Worm (Caenorhabditis elegans) whole organism, L1 larva: ENCODE data around the gene arp-11.

Experiments used
- ama-1 ChIP-seq: fragments of 150-350 bp; optimal IDR thresholded peaks from 2 replicates; lab custom pipeline; 2014
- blmp-1 ChIP-seq: fragments of 150-350 bp; optimal IDR thresholded peaks from 2 replicates; lab custom pipeline; 2014; ENCODE audit warnings: missing biosample characterization, missing genetic modification characterization
- elt-3 ChIP-seq, 6 experiments: fragments of 150-350 bp in 1 of 6; sonication (generic microtip); optimal IDR thresholded peaks; 2 replicates each; lab custom pipeline; 2017 to 2018; ENCODE audit warnings: missing biosample characterization in 6 of 6, missing genetic modification characterization in 6 of 6, inconsistent platforms in 1 of 6
- lsy-2 ChIP-seq, 2 experiments: fragments of 150-350 bp; optimal IDR thresholded peaks; 2 replicates each; lab custom pipeline; 2014; ENCODE audit warnings: missing biosample characterization in 2 of 2, missing genetic modification characterization in 2 of 2
- nhr-19 ChIP-seq: fragments of 200-800 bp; sonication (Bioruptor generic); conservative IDR thresholded peaks from 2 replicates; pipeline ENCODE4 v1.3.6; 2022; ENCODE audit warnings: missing genetic modification characterization, missing compliant biosample characterization
- nhr-28 ChIP-seq: fragments of 150-350 bp; optimal IDR thresholded peaks from 2 replicates; lab custom pipeline; 2014; ENCODE audit warnings: missing biosample characterization, missing genetic modification characterization
- skn-1 ChIP-seq: fragments of 150-350 bp; optimal IDR thresholded peaks from 2 replicates; lab custom pipeline; 2014; ENCODE audit warnings: missing biosample characterization, missing genetic modification characterization
- snpc-4 ChIP-seq: fragments of 150-350 bp; optimal IDR thresholded peaks from 2 replicates; lab custom pipeline; 2014; ENCODE audit warnings: missing biosample characterization, missing genetic modification characterization
- sptf-1 ChIP-seq: fragments of 150-350 bp; optimal IDR thresholded peaks from 2 replicates; lab custom pipeline; 2014; ENCODE audit warnings: missing biosample characterization, missing genetic modification characterization
- unc-62 ChIP-seq: fragments of 150-350 bp; optimal IDR thresholded peaks from 2 replicates; lab custom pipeline; 2014; ENCODE audit warnings: missing biosample characterization, missing genetic modification reagents, missing genetic modification characterization
- xbp-1 ChIP-seq: sonication (generic microtip); optimal IDR thresholded peaks from 2 replicates; lab custom pipeline; 2016; ENCODE audit warnings: missing genetic modification characterization, missing compliant biosample characterization

DNA sequence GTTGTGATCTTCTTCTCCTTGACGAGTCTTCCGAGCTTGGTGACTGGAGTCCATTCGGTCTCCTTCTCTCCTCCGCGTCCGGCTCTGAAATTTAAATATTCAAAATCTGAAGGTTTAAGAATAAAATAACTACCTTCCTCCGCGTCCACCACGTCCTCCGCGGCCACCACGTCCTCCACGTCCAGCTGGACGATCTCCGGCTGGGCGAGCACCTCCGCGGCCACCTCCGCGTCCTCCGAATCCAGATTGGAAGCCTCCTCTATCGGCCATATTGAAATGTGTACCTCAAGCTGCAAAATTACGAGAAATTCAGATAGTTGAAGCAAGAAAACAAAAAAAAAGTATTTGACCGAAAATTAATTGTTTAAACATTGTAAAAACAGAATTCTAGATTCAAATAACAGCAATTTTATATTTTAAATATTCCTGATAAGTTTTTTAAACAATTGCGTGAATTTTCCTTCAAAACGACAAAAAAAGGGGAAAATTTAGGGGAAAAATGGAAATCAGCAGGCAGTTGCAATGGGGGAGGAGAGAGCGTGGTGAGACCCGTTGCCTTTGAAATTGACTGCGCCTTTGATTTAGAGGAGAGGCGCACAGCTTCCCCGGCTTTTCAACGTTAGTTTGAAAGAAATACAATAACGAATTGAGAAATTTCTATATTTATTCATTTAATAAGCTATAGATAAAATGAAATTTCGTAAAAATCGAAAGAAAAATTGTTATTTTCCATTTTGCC, 24.2 kb upstream of the arp-11 start, which contains the start of gene rps-2:
- TF ChIP-seq lsy-2 (tag; optimal IDR thresholded peaks at IDR 0.05; lab: Kevin White, UChicago) (peak; percentile 31 to 71), blmp-1 (tag; lab: Kevin White, UChicago) (peak; percentile 48), skn-1 (peak; percentile 39), nhr-28 (tag; lab: Kevin White, UChicago) (no peak), sptf-1 (tag; lab: Kevin White, UChicago) (no peak), snpc-4 (no peak), elt-3 (tag; optimal IDR thresholded peaks at IDR 0.05; lab: Kevin White, UChicago) (no peak), ama-1 (lab: Kevin White, UChicago) (no peak), xbp-1 (tag; lab: Kevin White, UChicago) (peak; percentile 15), unc-62 (no peak), nhr-19 (GFP tag; lab: Robert Waterston, UW) (0 out of 2 replicates have a peak, but pooled peaks have one; percentile 3)
